Worm (Caenorhabditis elegans) whole organism, young adult: Measurements from ENCODE around the gene C14C6.8.

Source experiments
- F49E8.2 ChIP-seq: sonication (generic microtip); optimal IDR thresholded peaks from 3 replicates; lab custom pipeline; 2017; ENCODE audit warnings: missing genetic modification characterization, mild to moderate bottlenecking, missing compliant biosample characterization, antibody characterized with exemption, moderate library complexity; ENCODE audit not compliant: insufficient read depth
- T07F8.4 ChIP-seq: sonication (generic microtip); optimal IDR thresholded peaks from 2 replicates; lab custom pipeline; 2016; ENCODE audit warnings: mild to moderate bottlenecking, missing genetic modification characterization, moderate library complexity, missing compliant biosample characterization
- nfya-2 ChIP-seq: fragments of 200-800 bp; sonication (Bioruptor generic); IDR thresholded peaks from 2 replicates; pipeline ENCODE4 v1.3.6; 2022; ENCODE audit warnings: missing genetic modification reagents, missing genetic modification characterization, missing compliant biosample characterization
- nfyb-1 ChIP-seq: fragments of 200-800 bp; sonication (Bioruptor generic); IDR thresholded peaks from 2 replicates; pipeline ENCODE4 v1.3.6; 2022; ENCODE audit warnings: missing genetic modification reagents, missing genetic modification characterization, missing compliant biosample characterization
- snpc-3.4 ChIP-seq: sonication (generic microtip); optimal IDR thresholded peaks from 2 replicates; lab custom pipeline; 2017; ENCODE audit warnings: missing genetic modification characterization, mild to moderate bottlenecking, missing compliant biosample characterization, antibody characterized with exemption, moderate library complexity, missing genotype, missing genetic modification reagents
- sptf-2 ChIP-seq: fragments of 200-800 bp; sonication (Bioruptor generic); optimal IDR thresholded peaks from 2 replicates; lab custom pipeline; 2018; ENCODE audit warnings: mild to moderate bottlenecking, missing genetic modification characterization, missing compliant biosample characterization

DNA sequence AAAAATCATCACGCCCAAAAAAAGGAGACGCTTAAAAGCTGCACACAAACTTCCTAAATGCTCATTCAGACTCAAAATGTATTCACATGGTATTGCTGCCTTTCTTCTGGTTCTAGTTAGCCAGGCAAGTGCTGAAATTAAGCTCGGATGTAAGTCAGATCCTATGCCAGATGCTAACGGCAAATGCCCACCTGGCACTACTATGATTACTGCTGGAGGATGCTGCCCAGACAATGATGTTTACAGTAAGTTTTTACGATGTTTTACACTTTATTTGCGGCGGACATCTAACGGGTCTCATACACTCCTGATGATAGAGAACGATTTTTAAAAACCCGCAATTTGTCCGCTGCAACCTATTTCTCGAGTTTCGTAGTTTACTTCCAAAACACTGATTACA is 16.4 kb downstream of the C14C6.8 start, which contains the start of gene C14C6.5:
- no peak for TF ChIP-seq nfyb-1 (GFP tag; lab: Robert Waterston, UW)
- TF ChIP-seq F49E8.2 (tag; lab: Kevin White, UChicago): no peak
- TF ChIP-seq sptf-2 (GFP tag; lab: Kevin White, UChicago): no peak
- no peak for TF ChIP-seq snpc-3.4 (tag; lab: Kevin White, UChicago)
- TF ChIP-seq T07F8.4: no peak
- TF ChIP-seq nfya-2 (GFP tag; lab: Robert Waterston, UW): no peak
